Fruit fly (Drosophila melanogaster) whole organism, embryonic: Measurements from ENCODE around the gene Larp7.

Source experiments
- Bdp1 ChIP-seq: fragments of 200-800 bp; sonication (Bioruptor generic); optimal IDR thresholded peaks from 3 replicates; lab custom pipeline; 2016; ENCODE audit warnings: missing biosample characterization, missing genetic modification characterization
- Blimp-1 ChIP-seq: fragments of 200-800 bp; sonication (Bioruptor generic); optimal IDR thresholded peaks from 3 replicates; lab custom pipeline; 2018; ENCODE audit warnings: missing biosample characterization, missing genetic modification characterization, mild to moderate bottlenecking, moderate library complexity, missing genetic modification reagents
- CG11456 ChIP-seq: fragments of 200-800 bp; sonication (Bioruptor generic); IDR thresholded peaks from 3 replicates; pipeline ENCODE4 v1.3.6; 2022; ENCODE audit warnings: missing biosample characterization, missing genetic modification characterization
- CG12104 ChIP-seq: fragments of 200-800 bp; sonication (Bioruptor generic); optimal IDR thresholded peaks from 3 replicates; lab custom pipeline; 2016; ENCODE audit warnings: missing biosample characterization, missing genetic modification characterization
- CG12155 ChIP-seq: fragments of 200-800 bp; sonication (Bioruptor generic); optimal IDR thresholded peaks from 3 replicates; lab custom pipeline; 2016; ENCODE audit warnings: missing biosample characterization, missing genetic modification characterization
- CG12942 ChIP-seq: fragments of 200-800 bp; sonication (Bioruptor generic); optimal IDR thresholded peaks from 3 replicates; lab custom pipeline; 2016; ENCODE audit warnings: missing biosample characterization, missing genetic modification characterization
- CG14050 ChIP-seq: fragments of 200-800 bp; sonication (Bioruptor generic); IDR thresholded peaks from 3 replicates; pipeline ENCODE4 v1.3.6; 2022; ENCODE audit warnings: missing biosample characterization, missing genetic modification characterization
- CG15269 ChIP-seq: fragments of 200-800 bp; sonication (Bioruptor generic); optimal IDR thresholded peaks from 2 replicates; lab custom pipeline; 2018; ENCODE audit warnings: missing biosample characterization, mild to moderate bottlenecking, missing genetic modification characterization, moderate library complexity
- CG15696 ChIP-seq: fragments of 200-800 bp; sonication (Bioruptor generic); optimal IDR thresholded peaks from 2 replicates; lab custom pipeline; 2019; ENCODE audit warnings: missing biosample characterization, mild to moderate bottlenecking, missing genetic modification characterization, moderate library complexity
- CG16779 ChIP-seq: fragments of 200-800 bp; sonication (Bioruptor generic); IDR thresholded peaks from 2 replicates; pipeline ENCODE4 v1.3.6; 2022; ENCODE audit warnings: missing biosample characterization, missing genetic modification characterization
- CG16813 ChIP-seq: fragments of 200-800 bp; sonication (Bioruptor generic); IDR thresholded peaks from 3 replicates; pipeline ENCODE4 v1.3.6; 2022; ENCODE audit warnings: missing biosample characterization, missing genetic modification characterization; ENCODE audit not compliant: partially characterized antibody
- CG17829 ChIP-seq: fragments of 200-800 bp; optimal IDR thresholded peaks from 2 replicates; lab custom pipeline; 2019; ENCODE audit warnings: missing biosample characterization, mild to moderate bottlenecking, missing genetic modification characterization, moderate library complexity
- CG17912 ChIP-seq: fragments of 200-800 bp; sonication (Bioruptor generic); optimal IDR thresholded peaks from 2 replicates; lab custom pipeline; 2018; ENCODE audit warnings: missing biosample characterization, mild to moderate bottlenecking, missing genetic modification characterization
- CG18764 ChIP-seq: fragments of 200-800 bp; sonication (Bioruptor generic); optimal IDR thresholded peaks from 3 replicates; lab custom pipeline; 2016; ENCODE audit warnings: missing biosample characterization, missing genetic modification characterization
- CG31365 ChIP-seq: fragments of 200-800 bp; sonication (Bioruptor generic); optimal IDR thresholded peaks from 2 replicates; lab custom pipeline; 2018; ENCODE audit warnings: missing biosample characterization, mild to moderate bottlenecking, missing genetic modification characterization
- CG4404 ChIP-seq: fragments of 200-800 bp; sonication (Bioruptor generic); IDR thresholded peaks from 2 replicates; pipeline ENCODE4 v1.3.6; 2022; ENCODE audit warnings: missing biosample characterization, missing genetic modification characterization
- CG4424 ChIP-seq: fragments of 200-800 bp; sonication (Bioruptor generic); optimal IDR thresholded peaks from 3 replicates; lab custom pipeline; 2016; ENCODE audit warnings: missing biosample characterization, missing genetic modification characterization
- CG4707 ChIP-seq: fragments of 200-800 bp; sonication (Bioruptor generic); optimal IDR thresholded peaks from 2 replicates; lab custom pipeline; 2018; ENCODE audit warnings: missing biosample characterization, mild to moderate bottlenecking, missing genetic modification characterization, moderate library complexity
- CG6683 ChIP-seq: fragments of 200-800 bp; sonication (Bioruptor generic); optimal IDR thresholded peaks from 2 replicates; lab custom pipeline; 2017; ENCODE audit warnings: missing biosample characterization, mild to moderate bottlenecking, missing genetic modification characterization, missing genetic modification reagents
- CHES-1-like ChIP-seq: fragments of 200-800 bp; sonication (Bioruptor generic); optimal IDR thresholded peaks from 2 replicates; lab custom pipeline; 2016; ENCODE audit warnings: missing biosample characterization, missing genetic modification characterization
- CoRest ChIP-seq: fragments of 200-800 bp; sonication (Bioruptor generic); optimal IDR thresholded peaks from 3 replicates; lab custom pipeline; 2018; ENCODE audit warnings: missing biosample characterization, mild to moderate bottlenecking, missing genetic modification characterization, moderate library complexity
- D19B ChIP-seq: fragments of 200-800 bp; sonication (Bioruptor generic); optimal IDR thresholded peaks from 2 replicates; lab custom pipeline; 2017; ENCODE audit warnings: missing biosample characterization, mild to moderate bottlenecking, missing genetic modification characterization
- Ets97D ChIP-seq: fragments of 200-800 bp; sonication (Bioruptor generic); optimal IDR thresholded peaks from 3 replicates; lab custom pipeline; 2016; ENCODE audit warnings: missing biosample characterization, missing genetic modification characterization
- Mad ChIP-seq: fragments of 200-800 bp; sonication (Bioruptor generic); optimal IDR thresholded peaks from 2 replicates; lab custom pipeline; 2016; ENCODE audit warnings: missing biosample characterization, missing genetic modification characterization
- Mrtf ChIP-seq: fragments of 200-800 bp; sonication (Bioruptor generic); IDR thresholded peaks from 3 replicates; pipeline ENCODE4 v1.3.6; 2022; ENCODE audit warnings: missing biosample characterization, missing genetic modification characterization
- NK7.1 ChIP-seq: fragments of 200-800 bp; sonication (Bioruptor generic); optimal IDR thresholded peaks from 3 replicates; lab custom pipeline; 2016; ENCODE audit warnings: missing biosample characterization, missing genetic modification characterization
- Optix ChIP-seq: fragments of 200-800 bp; sonication (Bioruptor generic); IDR thresholded peaks from 3 replicates; pipeline ENCODE4 v1.3.6; 2022; ENCODE audit warnings: missing biosample characterization, missing genetic modification characterization
- Stat92E ChIP-seq, 3 experiments: fragments of >200 bp in 2 of 3; fragments of 200-800 bp in 1 of 3; sonication (Bioruptor generic) in 1 of 3; optimal IDR thresholded peaks; 2 replicates each; lab custom pipeline; 2017 to 2019; ENCODE audit warnings: missing biosample characterization in 3 of 3, missing genetic modification characterization in 3 of 3, mild to moderate bottlenecking in 1 of 3, moderate library complexity in 1 of 3
- Usf ChIP-seq: fragments of 200-800 bp; sonication (Bioruptor generic); optimal IDR thresholded peaks from 2 replicates; lab custom pipeline; 2017; ENCODE audit warnings: missing genotype, missing biosample characterization, missing genetic modification characterization
- Vsx1 ChIP-seq: fragments of 200-800 bp; sonication (Bioruptor generic); optimal IDR thresholded peaks from 2 replicates; lab custom pipeline; 2017; ENCODE audit warnings: missing biosample characterization, mild to moderate bottlenecking, missing genetic modification characterization, missing genetic modification reagents
- cad ChIP-seq: fragments of >200 bp; optimal IDR thresholded peaks from 2 replicates; lab custom pipeline; 2017; ENCODE audit warnings: missing biosample characterization, missing genetic modification characterization
- cas ChIP-seq: fragments of 200-800 bp; sonication (Bioruptor generic); IDR thresholded peaks from 2 replicates; pipeline ENCODE4 v1.3.6; 2022; ENCODE audit warnings: missing biosample characterization, missing genetic modification characterization
- chif ChIP-seq, 2 experiments: fragments of 200-800 bp; sonication (Bioruptor generic); optimal IDR thresholded peaks; 3 replicates each; lab custom pipeline; 2016; ENCODE audit warnings: missing biosample characterization in 2 of 2, missing genetic modification characterization in 2 of 2
- crol ChIP-seq: fragments of 200-800 bp; sonication (Bioruptor generic); IDR thresholded peaks from 2 replicates; pipeline ENCODE4 v1.3.6; 2022; ENCODE audit warnings: missing biosample characterization, missing genetic modification characterization
- disco-r ChIP-seq: fragments of 200-800 bp; sonication (Bioruptor generic); optimal IDR thresholded peaks from 2 replicates; lab custom pipeline; 2016; ENCODE audit warnings: missing biosample characterization, missing genetic modification characterization
- dysf ChIP-seq: fragments of 200-800 bp; sonication (Bioruptor generic); IDR thresholded peaks from 3 replicates; pipeline ENCODE4 v1.3.6; 2022; ENCODE audit warnings: missing biosample characterization, missing genetic modification characterization
- ewg ChIP-seq: fragments of 200-800 bp; sonication (Bioruptor generic); optimal IDR thresholded peaks from 3 replicates; lab custom pipeline; 2017; ENCODE audit warnings: mild to moderate bottlenecking, missing biosample characterization, missing genetic modification reagents, missing genetic modification characterization
- ftz-f1 ChIP-seq: fragments of 200-800 bp; sonication (Bioruptor generic); optimal IDR thresholded peaks from 2 replicates; lab custom pipeline; 2016; ENCODE audit warnings: missing biosample characterization, missing genetic modification characterization
- gro ChIP-seq: fragments of 200-800 bp; sonication (Bioruptor generic); optimal IDR thresholded peaks from 2 replicates; lab custom pipeline; 2016; ENCODE audit warnings: missing biosample characterization, missing genetic modification characterization
- knrl ChIP-seq: fragments of 200-800 bp; sonication (Bioruptor generic); IDR thresholded peaks from 3 replicates; pipeline ENCODE4 v1.3.6; 2022; ENCODE audit warnings: missing biosample characterization, missing genetic modification characterization; ENCODE audit not compliant: partially characterized antibody
- mld ChIP-seq: fragments of 200-800 bp; sonication (Bioruptor generic); IDR thresholded peaks from 3 replicates; pipeline ENCODE4 v1.3.6; 2022; ENCODE audit warnings: missing biosample characterization, missing genetic modification characterization; ENCODE audit not compliant: partially characterized antibody
- nau ChIP-seq: fragments of 200-800 bp; sonication (Bioruptor generic); optimal IDR thresholded peaks from 3 replicates; lab custom pipeline; 2017; ENCODE audit warnings: missing biosample characterization, mild to moderate bottlenecking, missing genetic modification characterization, missing genetic modification reagents
- nom ChIP-seq: fragments of 200-800 bp; sonication (Bioruptor generic); optimal IDR thresholded peaks from 2 replicates; lab custom pipeline; 2017; ENCODE audit warnings: missing biosample characterization, missing genetic modification characterization, mild to moderate bottlenecking, moderate library complexity, missing genetic modification reagents
- pzg ChIP-seq: fragments of 200-800 bp; sonication (Bioruptor generic); optimal IDR thresholded peaks from 3 replicates; lab custom pipeline; 2018; ENCODE audit warnings: missing biosample characterization, mild to moderate bottlenecking, missing genetic modification characterization, moderate library complexity
- repo ChIP-seq: fragments of 200-800 bp; sonication (Bioruptor generic); optimal IDR thresholded peaks from 2 replicates; lab custom pipeline; 2016; ENCODE audit warnings: missing biosample characterization, missing genetic modification characterization
- sd ChIP-seq: fragments of 200-800 bp; sonication (Bioruptor generic); optimal IDR thresholded peaks from 3 replicates; lab custom pipeline; 2018; ENCODE audit warnings: missing biosample characterization, mild to moderate bottlenecking, missing genetic modification characterization, moderate library complexity
- ssp ChIP-seq: fragments of 200-800 bp; sonication (Bioruptor generic); IDR thresholded peaks from 2 replicates; pipeline ENCODE4 v1.3.6; 2022; ENCODE audit warnings: missing biosample characterization, missing genetic modification characterization
- tll ChIP-seq, 2 experiments: fragments of 200-800 bp in 1 of 2; fragments of >200 bp in 1 of 2; sonication (Bioruptor generic) in 1 of 2; optimal IDR thresholded peaks; 2 replicates each; lab custom pipeline; 2017 to 2019; ENCODE audit warnings: missing biosample characterization in 2 of 2, missing genetic modification characterization in 2 of 2, mild to moderate bottlenecking in 1 of 2, moderate library complexity in 1 of 2
- ttk ChIP-seq: fragments of 200-800 bp; sonication (Bioruptor generic); IDR thresholded peaks from 2 replicates; pipeline ENCODE4 v2.1.2; 2022; ENCODE audit warnings: missing biosample characterization, missing genetic modification characterization
- twi ChIP-seq: fragments of 200-800 bp; optimal IDR thresholded peaks from 2 replicates; lab custom pipeline; 2019; ENCODE audit warnings: missing biosample characterization, mild to moderate bottlenecking, missing genetic modification characterization, moderate library complexity

Gene Larp7

dm6 chrX:9196362-9196761, 47.3 kb upstream of the Larp7 start, which contains the start of gene CG12118 (continued):
- peak; percentile 74 for TF ChIP-seq CG17829 (tag; lab: Kevin White, UChicago)
- TF ChIP-seq Blimp-1 = peak; percentile 78
- peak; percentile 64 for TF ChIP-seq CG12104 (GFP tag; lab: Kevin White, UChicago)
- peak; percentile 90; the same call in 2 of the 3 replicates for TF ChIP-seq mld (GFP tag; lab: Robert Waterston, UW)
- peak; percentile 60 for TF ChIP-seq sd (tag; lab: Kevin White, UChicago)
- peak; percentile 74 for TF ChIP-seq ssp (GFP tag; lab: Robert Waterston, UW)
- peak; percentile 84 for TF ChIP-seq CoRest (tag; lab: Kevin White, UChicago)
- peak; percentile 74 for TF ChIP-seq Mad (GFP tag; lab: Kevin White, UChicago)
- peak; percentile 62 for TF ChIP-seq CG15696 (tag; lab: Kevin White, UChicago)
- TF ChIP-seq nau (GFP tag; lab: Kevin White, UChicago) = no peak
- peak; percentile 92 for TF ChIP-seq CG16813 (GFP tag; lab: Robert Waterston, UW)
- TF ChIP-seq Ets97D (GFP tag; lab: Kevin White, UChicago) = peak; percentile 36
- no peak for TF ChIP-seq CG16779
- no peak for TF ChIP-seq NK7.1
- TF ChIP-seq ftz-f1 (GFP tag; lab: Kevin White, UChicago) = no peak
- TF ChIP-seq crol = no peak
- TF ChIP-seq cad (GFP tag; lab: Kevin White, UChicago) = no peak
- TF ChIP-seq CG11456 (GFP tag; lab: Robert Waterston, UW) = peak; percentile 81
- TF ChIP-seq repo (GFP tag; lab: Kevin White, UChicago) = no peak
- peak; percentile 45 for TF ChIP-seq CG6683 (GFP tag; lab: Kevin White, UChicago)
- peak; percentile 22 for TF ChIP-seq twi (tag; lab: Kevin White, UChicago)
- peak; percentile 65 for TF ChIP-seq CG14050 (GFP tag; lab: Robert Waterston, UW)
- TF ChIP-seq dysf (GFP tag; lab: Robert Waterston, UW) = peak; percentile 53; the same call in 2 of the 3 replicates
- TF ChIP-seq Vsx1 (GFP tag; lab: Kevin White, UChicago) = no peak
- no peak for TF ChIP-seq D19B (GFP tag; lab: Kevin White, UChicago)
- peak; percentile 75 for TF ChIP-seq CG15269 (tag; lab: Kevin White, UChicago)
- no peak for TF ChIP-seq Mrtf (GFP tag; lab: Robert Waterston, UW)
- TF ChIP-seq knrl (GFP tag; lab: Robert Waterston, UW) = peak; percentile 93
- no peak for TF ChIP-seq CG4707
- no peak for TF ChIP-seq nom
- no peak for TF ChIP-seq disco-r (GFP tag; lab: Kevin White, UChicago)
- TF ChIP-seq CHES-1-like = peak; percentile 15
- peak; percentile 22; the same call in 1 of the 2 replicates for TF ChIP-seq CG4404 (GFP tag; lab: Robert Waterston, UW)
- no peak for TF ChIP-seq CG31365
- TF ChIP-seq CG12942 (GFP tag; lab: Kevin White, UChicago) = peak; percentile 81
- no peak for TF ChIP-seq Stat92E (GFP tag; optimal IDR thresholded peaks at IDR 0.05; lab: Kevin White, UChicago)
- TF ChIP-seq Bdp1 (GFP tag; lab: Kevin White, UChicago) = peak; percentile 43
- peak; percentile 0 to 52 for TF ChIP-seq chif (GFP tag; optimal IDR thresholded peaks at IDR 0.05; lab: Kevin White, UChicago)
- TF ChIP-seq ttk = peak; percentile 71
- TF ChIP-seq tll (GFP tag; optimal IDR thresholded peaks at IDR 0.05; lab: Kevin White, UChicago) = no peak
- TF ChIP-seq CG18764 (GFP tag; lab: Kevin White, UChicago) = peak; percentile 74
- TF ChIP-seq gro (GFP tag; lab: Kevin White, UChicago) = peak; percentile 15
- peak; percentile 77 for TF ChIP-seq CG4424 (GFP tag; lab: Kevin White, UChicago)
- TF ChIP-seq ewg = peak; percentile 33
- peak; percentile 49 for TF ChIP-seq pzg
- TF ChIP-seq Optix (GFP tag; lab: Robert Waterston, UW) = no peak
- TF ChIP-seq CG17912 = no peak
- TF ChIP-seq CG12155 (GFP tag; lab: Kevin White, UChicago) = peak; percentile 79
- no peak for TF ChIP-seq Usf (GFP tag; lab: Kevin White, UChicago)
- TF ChIP-seq cas (GFP tag; lab: Robert Waterston, UW) = peak; percentile 55; the same call in 1 of the 2 replicates
